Worm (Caenorhabditis elegans) whole organism, mixed stage, embryonic: ENCODE data around the gene mtch-1.

Experiments used
- elt-1 ChIP-seq: sonication (generic microtip); optimal IDR thresholded peaks from 2 replicates; lab custom pipeline; 2017; ENCODE audit warnings: missing genetic modification characterization, mild to moderate bottlenecking, missing compliant biosample characterization, antibody characterized with exemption, moderate library complexity, borderline replicate concordance; ENCODE audit not compliant: insufficient read depth
- elt-3 ChIP-seq: fragments of 150-350 bp; optimal IDR thresholded peaks from 2 replicates; lab custom pipeline; 2014; ENCODE audit warnings: missing biosample characterization, missing genetic modification characterization
- nhr-12 ChIP-seq: fragments of 150-350 bp; optimal IDR thresholded peaks from 2 replicates; lab custom pipeline; 2014; ENCODE audit warnings: missing biosample characterization, missing genetic modification characterization
- nhr-237 ChIP-seq: fragments of 150-350 bp; optimal IDR thresholded peaks from 2 replicates; lab custom pipeline; 2014; ENCODE audit warnings: missing biosample characterization, missing genetic modification characterization

ce11 chrII:7398712-7399111, 24.7 kb upstream of the mtch-1 start, which contains the start of gene C07D10.1:
- no peak for TF ChIP-seq nhr-12 (tag; lab: Kevin White, UChicago)
- no peak for TF ChIP-seq nhr-237 (tag; lab: Kevin White, UChicago)
- TF ChIP-seq elt-3 (tag; lab: Kevin White, UChicago): no peak
- TF ChIP-seq elt-1: no peak
